Worm (Caenorhabditis elegans) whole organism, mixed stage, embryonic: ENCODE results near the gene gpx-6.
A peak's percentile ranks its signal among the peaks of the same experiment; 100 is the strongest.

Source experiments
- M03D4.4 ChIP-seq: sonication (generic microtip); optimal IDR thresholded peaks from 2 replicates; lab custom pipeline; 2017; ENCODE audit warnings: mild to moderate bottlenecking, missing genetic modification characterization, missing compliant biosample characterization
- bed-3 ChIP-seq: fragments of 200-800 bp; sonication (Bioruptor generic); optimal IDR thresholded peaks from 3 replicates; lab custom pipeline; 2018; ENCODE audit warnings: mild to moderate bottlenecking, missing genetic modification characterization, moderate library complexity, missing compliant biosample characterization
- blmp-1 ChIP-seq: fragments of 150-350 bp; optimal IDR thresholded peaks from 2 replicates; lab custom pipeline; 2014; ENCODE audit warnings: missing biosample characterization, missing genetic modification characterization
- ceh-39 ChIP-seq: fragments of 150-350 bp; optimal IDR thresholded peaks from 2 replicates; lab custom pipeline; 2014; ENCODE audit warnings: missing biosample characterization, missing genetic modification characterization
- ceh-43 ChIP-seq: fragments of 200-800 bp; sonication (Bioruptor generic); optimal IDR thresholded peaks from 2 replicates; lab custom pipeline; 2018; ENCODE audit warnings: mild to moderate bottlenecking, missing genetic modification characterization, moderate library complexity, missing compliant biosample characterization
- ceh-83 ChIP-seq: fragments of 200-800 bp; sonication (Bioruptor generic); optimal IDR thresholded peaks from 2 replicates; lab custom pipeline; 2018; ENCODE audit warnings: mild to moderate bottlenecking, missing genetic modification characterization, missing compliant biosample characterization
- ces-1 ChIP-seq: fragments of 150-350 bp; optimal IDR thresholded peaks from 2 replicates; lab custom pipeline; 2014; ENCODE audit warnings: missing biosample characterization, missing genetic modification reagents, missing genetic modification characterization
- cnd-1 ChIP-seq: fragments of 200-800 bp; sonication (Bioruptor generic); optimal IDR thresholded peaks from 2 replicates; lab custom pipeline; 2018; ENCODE audit warnings: mild to moderate bottlenecking, missing genetic modification characterization, missing compliant biosample characterization
- drap-1 ChIP-seq: fragments of 200-800 bp; sonication (Bioruptor generic); optimal IDR thresholded peaks from 3 replicates; lab custom pipeline; 2018; ENCODE audit warnings: mild to moderate bottlenecking, missing genetic modification characterization, missing compliant biosample characterization
- elt-1 ChIP-seq: sonication (generic microtip); optimal IDR thresholded peaks from 2 replicates; lab custom pipeline; 2017; ENCODE audit warnings: missing genetic modification characterization, mild to moderate bottlenecking, missing compliant biosample characterization, antibody characterized with exemption, moderate library complexity, borderline replicate concordance; ENCODE audit not compliant: insufficient read depth
- elt-3 ChIP-seq: fragments of 150-350 bp; optimal IDR thresholded peaks from 2 replicates; lab custom pipeline; 2014; ENCODE audit warnings: missing biosample characterization, missing genetic modification characterization
- flh-1 ChIP-seq: fragments of 200-800 bp; sonication (Bioruptor generic); optimal IDR thresholded peaks from 2 replicates; lab custom pipeline; 2018; ENCODE audit warnings: mild to moderate bottlenecking, missing genetic modification characterization, moderate library complexity, missing compliant biosample characterization
- ham-2 ChIP-seq: fragments of 200-800 bp; sonication (Bioruptor generic); optimal IDR thresholded peaks from 2 replicates; lab custom pipeline; 2018; ENCODE audit warnings: mild to moderate bottlenecking, missing genetic modification characterization, missing compliant biosample characterization
- hlh-1 ChIP-seq: fragments of 150-350 bp; optimal IDR thresholded peaks from 2 replicates; lab custom pipeline; 2014; ENCODE audit warnings: missing biosample characterization, missing genetic modification reagents, missing genetic modification characterization
- lin-13 ChIP-seq: fragments of 150-350 bp; optimal IDR thresholded peaks from 2 replicates; lab custom pipeline; 2014; ENCODE audit warnings: missing biosample characterization, missing genetic modification characterization
- lin-32 ChIP-seq: fragments of 200-800 bp; sonication (Bioruptor generic); optimal IDR thresholded peaks from 2 replicates; lab custom pipeline; 2018; ENCODE audit warnings: mild to moderate bottlenecking, missing genetic modification characterization, missing compliant biosample characterization
- lsy-2 ChIP-seq: fragments of 150-350 bp; optimal IDR thresholded peaks from 2 replicates; lab custom pipeline; 2014; ENCODE audit warnings: missing biosample characterization, missing genetic modification characterization
- mab-5 ChIP-seq: fragments of 150-350 bp; optimal IDR thresholded peaks from 2 replicates; lab custom pipeline; 2014; ENCODE audit warnings: missing biosample characterization, missing genetic modification characterization
- mep-1 ChIP-seq: fragments of 150-350 bp; optimal IDR thresholded peaks from 2 replicates; lab custom pipeline; 2017; ENCODE audit warnings: missing biosample characterization, missing genetic modification reagents, missing genetic modification characterization, inconsistent platforms
- mls-2 ChIP-seq: sonication (generic microtip); optimal IDR thresholded peaks from 2 replicates; lab custom pipeline; 2016; ENCODE audit warnings: mild to moderate bottlenecking, missing genetic modification characterization, moderate library complexity, missing compliant biosample characterization
- nhr-12 ChIP-seq: fragments of 150-350 bp; optimal IDR thresholded peaks from 2 replicates; lab custom pipeline; 2014; ENCODE audit warnings: missing biosample characterization, missing genetic modification characterization
- nhr-2 ChIP-seq: fragments of 150-350 bp; optimal IDR thresholded peaks from 2 replicates; lab custom pipeline; 2014; ENCODE audit warnings: missing biosample characterization, missing genetic modification characterization
- nhr-237 ChIP-seq: fragments of 150-350 bp; optimal IDR thresholded peaks from 2 replicates; lab custom pipeline; 2014; ENCODE audit warnings: missing biosample characterization, missing genetic modification characterization
- nhr-28 ChIP-seq: fragments of 150-350 bp; optimal IDR thresholded peaks from 2 replicates; lab custom pipeline; 2014; ENCODE audit warnings: missing biosample characterization, missing genetic modification characterization
- nhr-76 ChIP-seq: sonication (generic microtip); optimal IDR thresholded peaks from 2 replicates; lab custom pipeline; 2017; ENCODE audit warnings: missing biosample characterization, missing genetic modification characterization
- pha-4 ChIP-seq: fragments of 150-350 bp; optimal IDR thresholded peaks from 2 replicates; lab custom pipeline; 2018; ENCODE audit warnings: missing biosample characterization, missing genetic modification reagents, missing genetic modification characterization
- sem-2 ChIP-seq: fragments of 200-800 bp; sonication (Bioruptor generic); optimal IDR thresholded peaks from 2 replicates; lab custom pipeline; 2018; ENCODE audit warnings: mild to moderate bottlenecking, missing genetic modification characterization, missing compliant biosample characterization
- snpc-4 ChIP-seq: fragments of 150-350 bp; optimal IDR thresholded peaks from 2 replicates; lab custom pipeline; 2014; ENCODE audit warnings: missing biosample characterization, missing genetic modification characterization
- sptf-1 ChIP-seq: sonication (generic microtip); optimal IDR thresholded peaks from 2 replicates; lab custom pipeline; 2017; ENCODE audit warnings: mild to moderate bottlenecking, missing genetic modification characterization, moderate library complexity, missing compliant biosample characterization
- tbx-8 ChIP-seq: fragments of 200-800 bp; sonication (Bioruptor generic); optimal IDR thresholded peaks from 2 replicates; lab custom pipeline; 2018; ENCODE audit warnings: mild to moderate bottlenecking, missing genetic modification characterization, moderate library complexity, missing compliant biosample characterization
- unc-120 ChIP-seq: sonication (generic microtip); optimal IDR thresholded peaks from 2 replicates; lab custom pipeline; 2017; ENCODE audit warnings: missing genetic modification characterization, missing compliant biosample characterization; ENCODE audit not compliant: poor library complexity, severe bottlenecking
- unc-62 ChIP-seq: fragments of 150-350 bp; optimal IDR thresholded peaks from 2 replicates; lab custom pipeline; 2014; ENCODE audit warnings: missing biosample characterization, missing genetic modification reagents, missing genetic modification characterization
- zip-8 ChIP-seq: fragments of 150-350 bp; optimal IDR thresholded peaks from 2 replicates; lab custom pipeline; 2014; ENCODE audit warnings: missing biosample characterization, missing genetic modification characterization
- ztf-11 ChIP-seq: fragments of 150-350 bp; optimal IDR thresholded peaks from 2 replicates; lab custom pipeline; 2014; ENCODE audit warnings: missing biosample characterization, missing genetic modification characterization

The gpx-6 gene

DNA sequence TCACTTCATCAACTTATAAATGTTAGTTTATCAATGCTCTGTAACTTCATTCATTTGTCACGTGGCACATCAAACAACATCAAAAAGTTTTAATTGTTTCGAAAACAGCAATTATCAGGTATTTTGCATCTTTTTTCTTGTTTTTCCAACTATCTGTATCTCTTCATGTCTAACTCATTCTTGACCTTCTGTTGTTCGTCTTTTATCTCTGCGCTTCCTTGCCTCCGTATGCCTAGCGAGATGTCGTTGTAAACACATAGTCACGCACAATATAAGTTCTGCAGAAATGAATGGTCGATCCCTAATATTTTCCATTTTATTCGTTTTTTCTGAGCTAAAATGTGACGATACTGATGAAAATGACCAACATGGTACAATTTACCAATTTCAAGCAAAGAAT lies at the start of gene gpx-6:
gpx-6 (plus strand) TSS at position 257 of the 400 bp plus-strand sequence.
- TF ChIP-seq hlh-1 (tag; lab: Kevin White, UChicago) = peak; percentile 53
- TF ChIP-seq nhr-237 (tag; lab: Kevin White, UChicago) = no peak

- peak; percentile 83 for TF ChIP-seq blmp-1 (tag; lab: Kevin White, UChicago)
- TF ChIP-seq lin-32 (GFP tag; lab: Kevin White, UChicago) = no peak
Observed at ce11 chrIV:8173610-8174009, 48.4 kb upstream of the gpx-6 start.

DNA sequence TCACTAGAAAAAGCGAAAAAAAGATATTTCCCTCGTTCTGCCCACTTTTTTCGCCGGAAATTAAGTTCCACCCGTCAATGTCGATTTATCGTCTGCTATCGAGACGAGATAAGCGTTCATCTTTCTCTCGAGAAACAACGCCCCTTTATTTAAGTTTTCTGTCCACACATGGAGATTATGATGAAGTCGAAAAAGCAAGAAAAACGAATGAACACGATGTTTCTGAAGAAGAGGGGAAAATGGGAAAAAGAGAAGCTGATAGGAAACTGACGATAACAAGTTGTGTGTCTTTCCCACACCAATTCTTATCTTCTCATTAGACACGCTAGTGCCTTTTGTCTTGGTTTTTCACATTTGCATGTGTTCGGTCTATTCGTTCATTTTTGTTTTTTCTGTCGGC lies 47.2 kb upstream of the gpx-6 start:
- TF ChIP-seq cnd-1 (tag; lab: Kevin White, UChicago) = no peak
- TF ChIP-seq nhr-2 (tag; lab: Kevin White, UChicago) = no peak
- no peak for TF ChIP-seq ceh-39
- no peak for TF ChIP-seq lin-13 (tag; lab: Kevin White, UChicago)
- TF ChIP-seq elt-1 = no peak
- TF ChIP-seq M03D4.4 (tag; lab: Kevin White, UChicago) = no peak
- no peak for TF ChIP-seq nhr-28 (tag; lab: Kevin White, UChicago)
- no peak for TF ChIP-seq mls-2 (tag; lab: Kevin White, UChicago)

DNA sequence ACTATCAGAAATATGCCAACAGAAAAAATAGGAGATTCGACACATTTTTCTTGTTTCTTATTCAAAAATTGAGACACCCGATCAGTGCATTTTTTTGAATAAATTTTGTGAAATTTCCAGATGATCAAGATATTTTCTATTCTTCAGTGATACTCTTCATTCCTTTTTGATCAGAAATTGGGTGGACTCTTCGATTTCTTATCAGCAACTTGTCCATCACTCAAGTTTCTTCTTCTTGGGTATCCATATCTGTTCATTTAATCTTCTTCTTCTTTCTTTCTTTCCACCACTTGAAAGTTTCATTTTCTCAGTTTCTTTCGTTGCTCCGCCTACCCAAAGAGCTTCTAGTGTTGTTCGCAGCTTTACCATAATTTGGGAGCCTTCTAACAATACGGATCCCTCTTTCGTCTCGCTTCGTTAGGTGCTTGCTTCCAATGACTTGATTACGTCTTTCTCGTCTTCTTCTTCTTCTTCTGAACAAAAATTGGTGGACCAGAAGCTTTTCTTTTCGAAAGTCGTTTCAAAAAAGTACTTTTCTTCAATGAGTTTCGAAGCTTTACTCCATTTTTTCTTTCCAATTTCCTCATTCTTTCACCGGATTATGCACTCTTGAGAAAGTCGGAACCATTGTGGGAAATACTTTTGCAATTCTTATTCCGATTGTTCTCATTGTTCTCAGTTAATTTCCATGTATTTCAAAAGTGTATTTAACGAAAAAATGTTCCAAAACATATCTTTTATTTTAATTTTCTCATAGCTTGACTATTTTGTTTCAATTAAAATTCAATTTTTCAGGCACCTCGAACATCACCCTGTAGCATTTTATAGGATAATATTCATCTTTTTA lies 46.1 kb upstream of the gpx-6 start, which contains the start of gene pct-1:
pct-1 (plus strand) TSS at position 797 of the 847 bp plus-strand sequence.
- TF ChIP-seq pha-4 (tag; lab: Kevin White, UChicago) = no peak
- peak; percentile 69 for TF ChIP-seq ces-1
- TF ChIP-seq, all 35 proteins: peak for 1

DNA sequence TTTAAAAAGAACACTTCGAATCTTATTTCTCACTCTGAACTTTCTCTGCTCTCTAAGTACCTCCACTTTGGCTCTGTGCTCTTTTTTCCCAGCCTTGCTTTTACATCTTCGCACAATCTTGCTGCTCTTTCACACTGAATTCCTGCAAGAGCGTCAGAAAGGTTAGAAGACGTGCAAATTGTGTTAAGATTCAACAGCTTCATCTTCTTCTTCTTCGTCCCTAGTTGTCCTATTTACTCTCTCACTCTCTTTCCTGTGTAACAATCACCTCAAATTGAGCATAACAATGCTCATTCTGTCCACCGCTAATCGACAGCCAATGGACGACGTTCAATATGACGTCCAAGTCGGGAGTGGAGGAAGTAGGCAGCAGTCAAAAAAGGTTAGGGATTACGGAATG lies 40.6 kb upstream of the gpx-6 start:
- TF ChIP-seq ceh-83 (no peak), ces-1 (peak; percentile 87)

DNA sequence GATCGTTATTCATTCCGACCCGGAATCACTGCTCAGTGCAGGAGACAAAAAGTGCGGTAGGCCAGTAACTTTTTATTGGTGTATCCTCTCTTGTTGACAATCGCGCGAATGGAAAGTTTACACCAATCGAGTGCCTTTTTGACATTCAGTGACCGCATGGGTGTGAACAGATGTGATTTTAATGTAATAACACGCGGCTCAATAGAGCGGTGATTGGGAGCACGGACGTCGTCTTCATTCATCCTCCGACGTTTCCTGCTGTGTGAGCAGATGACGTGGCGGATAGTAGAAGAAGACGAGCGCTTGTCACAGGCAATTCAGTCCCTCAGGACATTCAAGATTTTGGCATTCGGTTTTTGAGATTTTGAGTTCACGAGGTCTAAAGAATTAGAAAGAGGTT lies 39.4 kb upstream of the gpx-6 start:
- TF ChIP-seq bed-3 (GFP tag; lab: Kevin White, UChicago) (no peak), nhr-76 (tag; lab: Kevin White, UChicago) (no peak), mls-2 (tag; lab: Kevin White, UChicago) (no peak), mab-5 (no peak), tbx-8 (GFP tag; lab: Kevin White, UChicago) (no peak), unc-120 (tag; lab: Kevin White, UChicago) (no peak), flh-1 (no peak), pha-4 (tag; lab: Kevin White, UChicago) (peak; percentile 13), lsy-2 (tag; lab: Kevin White, UChicago) (no peak), hlh-1 (tag; lab: Kevin White, UChicago) (peak; percentile 15), elt-3 (tag; lab: Kevin White, UChicago) (no peak), zip-8 (tag; lab: Kevin White, UChicago) (no peak), mep-1 (tag; lab: Kevin White, UChicago) (no peak), ces-1 (peak; percentile 80), nhr-2 (tag; lab: Kevin White, UChicago) (peak; percentile 55), ceh-39 (no peak), ceh-43 (GFP tag; lab: Kevin White, UChicago) (no peak), M03D4.4 (tag; lab: Kevin White, UChicago) (no peak), ceh-83 (no peak), blmp-1 (tag; lab: Kevin White, UChicago) (no peak), snpc-4 (tag; lab: Kevin White, UChicago) (no peak), sptf-1 (tag; lab: Kevin White, UChicago) (no peak), elt-1 (no peak), ham-2 (GFP tag; lab: Kevin White, UChicago) (no peak), unc-62 (GFP tag; lab: Kevin White, UChicago) (no peak), sem-2 (GFP tag; lab: Kevin White, UChicago) (no peak), ztf-11 (tag; lab: Kevin White, UChicago) (peak; percentile 12), lin-13 (tag; lab: Kevin White, UChicago) (no peak), lin-32 (GFP tag; lab: Kevin White, UChicago) (no peak), cnd-1 (tag; lab: Kevin White, UChicago) (peak; percentile 61), nhr-12 (tag; lab: Kevin White, UChicago) (no peak), nhr-237 (tag; lab: Kevin White, UChicago) (no peak), drap-1 (no peak)
- TF ChIP-seq, all 35 proteins: peak for 6
